Worm (Caenorhabditis elegans) whole organism, L3 larva: ENCODE measurements around the gene him-18.

Source experiments
- R02D3.7 ChIP-seq: fragments of 150-350 bp; optimal IDR thresholded peaks from 2 replicates; lab custom pipeline; 2014; ENCODE audit warnings: missing biosample characterization, missing genetic modification characterization
- elt-3 ChIP-seq, 3 experiments: fragments of 150-350 bp in 1 of 3; sonication (generic microtip) in 2 of 3; optimal IDR thresholded peaks; 2 replicates in 2 of 3; 4 replicates in 1 of 3; lab custom pipeline; 2014 to 2017; ENCODE audit warnings: missing biosample characterization in 3 of 3, missing genetic modification characterization in 3 of 3
- nhr-11 ChIP-seq: fragments of 150-350 bp; optimal IDR thresholded peaks from 2 replicates; lab custom pipeline; 2014; ENCODE audit warnings: missing biosample characterization, missing genetic modification characterization
- pha-4 ChIP-seq: fragments of 150-350 bp; optimal IDR thresholded peaks from 2 replicates; lab custom pipeline; 2014; ENCODE audit warnings: missing biosample characterization, missing genetic modification reagents, missing genetic modification characterization
- pqm-1 ChIP-seq: fragments of 150-350 bp; optimal IDR thresholded peaks from 2 replicates; lab custom pipeline; 2017; ENCODE audit warnings: missing biosample characterization, missing genetic modification characterization, inconsistent platforms
- ztf-11 ChIP-seq: fragments of 150-350 bp; optimal IDR thresholded peaks from 2 replicates; lab custom pipeline; 2014; ENCODE audit warnings: missing biosample characterization, missing genetic modification characterization

ce11 chrIII:4705207-4705606 is 9.8 kb downstream of the him-18 start, which contains the start of gene pgap-2:
- TF ChIP-seq ztf-11 (tag; lab: Kevin White, UChicago) (no peak), R02D3.7 (tag; lab: Kevin White, UChicago) (no peak), nhr-11 (tag; lab: Kevin White, UChicago) (no peak), pqm-1 (tag; lab: Kevin White, UChicago) (no peak), elt-3 (tag; optimal IDR thresholded peaks at IDR 0.05; lab: Kevin White, UChicago) (no peak), pha-4 (tag; lab: Kevin White, UChicago) (no peak)
